Fruit fly (Drosophila melanogaster): ENCODE data around the gene MnM.

dm6 chr3L:3179474-3179873 lies 1.1 kb upstream of the MnM start:
- no peak for TF ChIP-seq psq (optimal IDR thresholded peaks at IDR 0.05)
- TF ChIP-seq insv (optimal IDR thresholded peaks at IDR 0.05): no peak
- TF ChIP-seq h (optimal IDR thresholded peaks at IDR 0.05): no peak
- TF ChIP-seq Myc (optimal IDR thresholded peaks at IDR 0.05): no peak
- TF ChIP-seq ttk (optimal IDR thresholded peaks at IDR 0.05): no peak
- TF ChIP-seq Sin3A (optimal IDR thresholded peaks at IDR 0.05): no peak

Measured in Kc167 (cell line).